Fruit fly (Drosophila melanogaster) whole organism, embryonic: ENCODE data around the gene kin17.

Source experiments
- Antp ChIP-seq: fragments of 200-800 bp; sonication (Bioruptor generic); optimal IDR thresholded peaks from 3 replicates; lab custom pipeline; 2016; ENCODE audit warnings: missing biosample characterization, missing genetic modification characterization
- Blimp-1 ChIP-seq: fragments of 200-800 bp; sonication (Bioruptor generic); optimal IDR thresholded peaks from 3 replicates; lab custom pipeline; 2018; ENCODE audit warnings: missing biosample characterization, missing genetic modification characterization, mild to moderate bottlenecking, moderate library complexity, missing genetic modification reagents
- CG10366 ChIP-seq: fragments of 200-800 bp; sonication (Bioruptor generic); IDR thresholded peaks from 2 replicates; pipeline ENCODE4 v1.3.6; 2022; ENCODE audit warnings: missing biosample characterization, missing genetic modification characterization
- CG10431 ChIP-seq: fragments of 200-800 bp; sonication (Bioruptor generic); optimal IDR thresholded peaks from 3 replicates; lab custom pipeline; 2018; ENCODE audit warnings: missing biosample characterization, mild to moderate bottlenecking, missing genetic modification characterization
- CG10543 ChIP-seq: fragments of 200-800 bp; sonication (Bioruptor generic); optimal IDR thresholded peaks from 3 replicates; lab custom pipeline; 2017; ENCODE audit warnings: missing biosample characterization, mild to moderate bottlenecking, missing genetic modification characterization, moderate library complexity
- CG10979 ChIP-seq: fragments of 200-800 bp; sonication (Bioruptor generic); optimal IDR thresholded peaks from 2 replicates; lab custom pipeline; 2018; ENCODE audit warnings: missing biosample characterization, mild to moderate bottlenecking, missing genetic modification characterization, moderate library complexity
- CG11085 ChIP-seq: fragments of 200-800 bp; sonication (Bioruptor generic); IDR thresholded peaks from 2 replicates; pipeline ENCODE4 v1.3.6; 2022; ENCODE audit warnings: missing biosample characterization, missing genetic modification characterization
- CG13424 ChIP-seq: fragments of 200-800 bp; sonication (Bioruptor generic); optimal IDR thresholded peaks from 2 replicates; lab custom pipeline; 2019; ENCODE audit warnings: missing biosample characterization, mild to moderate bottlenecking, missing genetic modification characterization, moderate library complexity
- CG14710 ChIP-seq: fragments of 200-800 bp; sonication (Bioruptor generic); optimal IDR thresholded peaks from 3 replicates; lab custom pipeline; 2019; ENCODE audit warnings: missing biosample characterization, mild to moderate bottlenecking, missing genetic modification characterization, moderate library complexity
- CG1602 ChIP-seq: fragments of 200-800 bp; sonication (Bioruptor generic); optimal IDR thresholded peaks from 3 replicates; lab custom pipeline; 2016; ENCODE audit warnings: missing biosample characterization, missing genetic modification characterization
- CG17829 ChIP-seq: fragments of 200-800 bp; optimal IDR thresholded peaks from 2 replicates; lab custom pipeline; 2019; ENCODE audit warnings: missing biosample characterization, mild to moderate bottlenecking, missing genetic modification characterization, moderate library complexity
- CG2129 ChIP-seq: fragments of 200-800 bp; sonication (Bioruptor generic); IDR thresholded peaks from 2 replicates; pipeline ENCODE4 v1.3.6; 2022; ENCODE audit warnings: missing biosample characterization, missing genetic modification characterization; ENCODE audit not compliant: partially characterized antibody
- CG2875 ChIP-seq: fragments of 200-800 bp; sonication (Bioruptor generic); optimal IDR thresholded peaks from 2 replicates; lab custom pipeline; 2017; ENCODE audit warnings: missing biosample characterization, mild to moderate bottlenecking, missing genetic modification characterization, missing genetic modification reagents
- CG31388 ChIP-seq: fragments of 200-800 bp; sonication (Bioruptor generic); optimal IDR thresholded peaks from 2 replicates; lab custom pipeline; 2016; ENCODE audit warnings: missing biosample characterization, missing genetic modification characterization
- CG4328 ChIP-seq: fragments of 200-800 bp; sonication (Bioruptor generic); optimal IDR thresholded peaks from 3 replicates; lab custom pipeline; 2017; ENCODE audit warnings: missing biosample characterization, missing genetic modification reagents, missing genetic modification characterization
- CG4707 ChIP-seq: fragments of 200-800 bp; sonication (Bioruptor generic); optimal IDR thresholded peaks from 2 replicates; lab custom pipeline; 2018; ENCODE audit warnings: missing biosample characterization, mild to moderate bottlenecking, missing genetic modification characterization, moderate library complexity
- CG6689 ChIP-seq: fragments of 200-800 bp; sonication (Bioruptor generic); IDR thresholded peaks from 2 replicates; pipeline ENCODE4 v1.3.6; 2022; ENCODE audit warnings: missing biosample characterization, missing genetic modification characterization
- CG7963 ChIP-seq: fragments of 200-800 bp; sonication (Bioruptor generic); IDR thresholded peaks from 3 replicates; pipeline ENCODE4 v1.3.6; 2022; ENCODE audit warnings: missing biosample characterization, missing genetic modification characterization; ENCODE audit not compliant: partially characterized antibody
- CG7987 ChIP-seq: fragments of 200-800 bp; sonication (Bioruptor generic); optimal IDR thresholded peaks from 2 replicates; lab custom pipeline; 2018; ENCODE audit warnings: missing biosample characterization, mild to moderate bottlenecking, missing genetic modification characterization, moderate library complexity
- CTCF ChIP-seq: fragments of 200-800 bp; sonication (Bioruptor generic); optimal IDR thresholded peaks from 2 replicates; lab custom pipeline; 2017; ENCODE audit warnings: missing biosample characterization, mild to moderate bottlenecking, missing genetic modification characterization, moderate library complexity
- CrebB ChIP-seq: fragments of 200-800 bp; sonication (Bioruptor generic); optimal IDR thresholded peaks from 3 replicates; lab custom pipeline; 2018; ENCODE audit warnings: missing biosample characterization, mild to moderate bottlenecking, missing genetic modification characterization
- Doc3 ChIP-seq: fragments of 200-800 bp; sonication (Bioruptor generic); IDR thresholded peaks from 3 replicates; pipeline ENCODE4 v1.3.6; 2022; ENCODE audit warnings: missing biosample characterization, missing genetic modification characterization; ENCODE audit not compliant: partially characterized antibody
- Elba2 ChIP-seq: fragments of 200-800 bp; sonication (Bioruptor generic); optimal IDR thresholded peaks from 3 replicates; lab custom pipeline; 2016; ENCODE audit warnings: missing biosample characterization, missing genetic modification characterization
- Ets65A ChIP-seq: fragments of 200-800 bp; sonication (Bioruptor generic); peaks from one replicate; lab custom pipeline; 2016; ENCODE audit warnings: missing biosample characterization, missing genetic modification characterization
- Gsc ChIP-seq: fragments of 200-800 bp; sonication (Bioruptor generic); IDR thresholded peaks from 2 replicates; pipeline ENCODE4 v1.3.6; 2022; ENCODE audit warnings: missing biosample characterization, missing genetic modification characterization
- HLH54F ChIP-seq: fragments of 200-800 bp; sonication (Bioruptor generic); optimal IDR thresholded peaks from 3 replicates; lab custom pipeline; 2016; ENCODE audit warnings: missing biosample characterization, missing genetic modification characterization
- Hr51 ChIP-seq, 2 experiments: fragments of 200-800 bp; sonication (Bioruptor generic); optimal IDR thresholded peaks; 2 replicates in 1 of 2; 3 replicates in 1 of 2; lab custom pipeline; 2016 to 2018; ENCODE audit warnings: missing biosample characterization in 2 of 2, missing genetic modification characterization in 2 of 2, mild to moderate bottlenecking in 1 of 2, moderate library complexity in 1 of 2
- Myb ChIP-seq: fragments of 200-800 bp; sonication (Bioruptor generic); optimal IDR thresholded peaks from 2 replicates; lab custom pipeline; 2016; ENCODE audit warnings: missing biosample characterization, missing genetic modification characterization
- Nf-YA ChIP-seq: fragments of 200-800 bp; sonication (Bioruptor generic); IDR thresholded peaks from 2 replicates; pipeline ENCODE4 v1.3.6; 2022; ENCODE audit warnings: missing biosample characterization, missing genetic modification characterization
- Ravus ChIP-seq: fragments of 200-800 bp; sonication (Bioruptor generic); IDR thresholded peaks from 2 replicates; pipeline ENCODE4 v1.3.6; 2022; ENCODE audit warnings: missing biosample characterization, missing genetic modification characterization
- ash1 ChIP-seq: fragments of 200-800 bp; sonication (Bioruptor generic); optimal IDR thresholded peaks from 2 replicates; lab custom pipeline; 2018; ENCODE audit warnings: missing biosample characterization, mild to moderate bottlenecking, missing genetic modification characterization
- ci ChIP-seq: fragments of 200-800 bp; sonication (Bioruptor generic); IDR thresholded peaks from 3 replicates; pipeline ENCODE4 v1.3.6; 2022; ENCODE audit warnings: missing biosample characterization, missing genetic modification characterization
- dmrt11E ChIP-seq: fragments of 200-800 bp; sonication (Bioruptor generic); optimal IDR thresholded peaks from 3 replicates; lab custom pipeline; 2018; ENCODE audit warnings: missing biosample characterization, mild to moderate bottlenecking, missing genetic modification characterization, moderate library complexity
- ftz-f1 ChIP-seq: fragments of 200-800 bp; sonication (Bioruptor generic); optimal IDR thresholded peaks from 2 replicates; lab custom pipeline; 2016; ENCODE audit warnings: missing biosample characterization, missing genetic modification characterization
- gcm ChIP-seq: fragments of 200-800 bp; sonication (Bioruptor generic); optimal IDR thresholded peaks from 2 replicates; lab custom pipeline; 2019; ENCODE audit warnings: missing biosample characterization, mild to moderate bottlenecking, missing genetic modification characterization, moderate library complexity
- gcm2 ChIP-seq: fragments of 200-800 bp; sonication (Bioruptor generic); optimal IDR thresholded peaks from 2 replicates; lab custom pipeline; 2016; ENCODE audit warnings: missing biosample characterization, missing genetic modification characterization
- grn ChIP-seq: fragments of 200-800 bp; sonication (Bioruptor generic); optimal IDR thresholded peaks from 3 replicates; lab custom pipeline; 2017; ENCODE audit warnings: missing biosample characterization, missing genetic modification characterization
- insv ChIP-seq, 2 experiments: fragments of 200-800 bp; sonication (Bioruptor generic); optimal IDR thresholded peaks; 3 replicates each; lab custom pipeline; 2016 to 2018; ENCODE audit warnings: missing biosample characterization in 2 of 2, missing genetic modification characterization in 2 of 2
- jing ChIP-seq: fragments of 200-800 bp; sonication (Bioruptor generic); optimal IDR thresholded peaks from 2 replicates; lab custom pipeline; 2018; ENCODE audit warnings: missing biosample characterization, mild to moderate bottlenecking, missing genetic modification characterization
- lmd ChIP-seq: fragments of 200-800 bp; sonication (Bioruptor generic); IDR thresholded peaks from 2 replicates; pipeline ENCODE4 v1.3.6; 2022; ENCODE audit warnings: missing biosample characterization, missing genetic modification characterization
- maf-S ChIP-seq: fragments of 200-800 bp; sonication (Bioruptor generic); optimal IDR thresholded peaks from 2 replicates; lab custom pipeline; 2016; ENCODE audit warnings: missing biosample characterization, missing genetic modification characterization
- mam ChIP-seq: fragments of 200-800 bp; sonication (Bioruptor generic); optimal IDR thresholded peaks from 3 replicates; lab custom pipeline; 2016; ENCODE audit warnings: missing biosample characterization, missing genetic modification characterization
- nerfin-1 ChIP-seq: fragments of 200-800 bp; sonication (Bioruptor generic); optimal IDR thresholded peaks from 3 replicates; lab custom pipeline; 2019; ENCODE audit warnings: missing biosample characterization, mild to moderate bottlenecking, missing genetic modification characterization, moderate library complexity
- nerfin-2 ChIP-seq: fragments of 200-800 bp; sonication (Bioruptor generic); IDR thresholded peaks from 2 replicates; pipeline ENCODE4 v1.3.6; 2022; ENCODE audit warnings: missing biosample characterization, missing genetic modification characterization; ENCODE audit not compliant: partially characterized antibody
- nom ChIP-seq: fragments of 200-800 bp; sonication (Bioruptor generic); optimal IDR thresholded peaks from 2 replicates; lab custom pipeline; 2017; ENCODE audit warnings: missing biosample characterization, missing genetic modification characterization, mild to moderate bottlenecking, moderate library complexity, missing genetic modification reagents
- onecut ChIP-seq: fragments of 200-800 bp; sonication (Bioruptor generic); IDR thresholded peaks from 2 replicates; pipeline ENCODE4 v1.3.6; 2022; ENCODE audit warnings: missing biosample characterization, missing genetic modification characterization
- psq ChIP-seq: fragments of 200-800 bp; sonication (Bioruptor generic); optimal IDR thresholded peaks from 2 replicates; lab custom pipeline; 2017; ENCODE audit warnings: missing biosample characterization, missing genetic modification characterization
- sisA ChIP-seq: fragments of 200-800 bp; sonication (Bioruptor generic); IDR thresholded peaks from 2 replicates; pipeline ENCODE4 v1.3.6; 2022; ENCODE audit warnings: missing biosample characterization, missing genetic modification characterization
- tll ChIP-seq, 2 experiments: fragments of 200-800 bp in 1 of 2; fragments of >200 bp in 1 of 2; sonication (Bioruptor generic) in 1 of 2; optimal IDR thresholded peaks; 2 replicates each; lab custom pipeline; 2017 to 2019; ENCODE audit warnings: missing biosample characterization in 2 of 2, missing genetic modification characterization in 2 of 2, mild to moderate bottlenecking in 1 of 2, moderate library complexity in 1 of 2
- vvl ChIP-seq: fragments of 200-800 bp; sonication (Bioruptor generic); IDR thresholded peaks from 2 replicates; pipeline ENCODE4 v1.3.6; 2022; ENCODE audit warnings: missing biosample characterization, missing genetic modification characterization
- zen2 ChIP-seq: fragments of 200-800 bp; sonication (Bioruptor generic); IDR thresholded peaks from 3 replicates; pipeline ENCODE4 v1.3.6; 2022; ENCODE audit warnings: missing biosample characterization, missing genetic modification characterization; ENCODE audit not compliant: partially characterized antibody

The kin17 gene

DNA sequence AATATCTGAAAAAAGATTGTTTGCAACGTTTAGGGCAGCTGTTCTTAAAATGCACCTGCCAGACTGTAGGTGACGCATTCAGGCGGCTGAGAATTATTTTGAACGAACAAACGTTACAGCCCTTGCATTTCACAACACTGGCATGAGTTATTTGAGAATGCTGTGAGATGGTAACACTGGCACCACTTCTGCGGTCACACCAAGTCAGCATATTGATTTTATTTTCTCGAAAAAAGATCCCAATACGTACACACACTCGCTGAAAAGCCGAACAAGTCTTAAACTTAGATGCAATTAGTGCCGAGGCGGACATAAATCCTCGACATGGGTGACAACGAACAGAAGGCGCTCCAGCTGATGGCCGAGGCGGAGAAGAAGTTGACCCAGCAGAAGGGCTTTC is 43.1 kb upstream of the kin17 start, which contains the start of gene alphaSnap (continued):
- TF ChIP-seq CG2129 (GFP tag; lab: Robert Waterston, UW) (no peak), Antp (GFP tag; lab: Kevin White, UChicago) (peak; percentile 41), tll (GFP tag; optimal IDR thresholded peaks at IDR 0.05; lab: Kevin White, UChicago) (peak in 1 of 2 experiments; percentile 41), HLH54F (peak; percentile 31), CG31388 (GFP tag; lab: Kevin White, UChicago) (no peak), onecut (peak; percentile 99), Doc3 (GFP tag; lab: Robert Waterston, UW) (0 out of 3 replicates have a peak, but pooled peaks have one; percentile 31), ci (GFP tag; lab: Robert Waterston, UW) (peak; percentile 50; the same call in 1 of the 3 replicates), dmrt11E (tag; lab: Kevin White, UChicago) (peak; percentile 8), CG2875 (GFP tag; lab: Kevin White, UChicago) (no peak), grn (no peak), CG10979 (tag; lab: Kevin White, UChicago) (peak; percentile 9), nerfin-2 (GFP tag; lab: Robert Waterston, UW) (no peak), CG7987 (GFP tag; lab: Kevin White, UChicago) (no peak), lmd (GFP tag; lab: Robert Waterston, UW) (no peak), mam (GFP tag; lab: Kevin White, UChicago) (peak; percentile 31), zen2 (GFP tag; lab: Robert Waterston, UW) (no peak), Elba2 (GFP tag; lab: Kevin White, UChicago) (peak; percentile 66), CG7963 (GFP tag; lab: Robert Waterston, UW) (no peak), Hr51 (GFP tag; optimal IDR thresholded peaks at IDR 0.05; lab: Kevin White, UChicago) (peak in 1 of 2 experiments; percentile 9), Nf-YA (GFP tag; lab: Robert Waterston, UW) (no peak), CTCF (GFP tag; lab: Kevin White, UChicago) (peak; percentile 68), Blimp-1 (no peak), CG14710 (tag; lab: Kevin White, UChicago) (peak; percentile 91), jing (GFP tag; lab: Kevin White, UChicago) (no peak), vvl (GFP tag; lab: Robert Waterston, UW) (peak; percentile 67; the same call in 1 of the 2 replicates), CG1602 (no peak), gcm2 (GFP tag; lab: Kevin White, UChicago) (no peak), Ets65A (GFP tag; lab: Kevin White, UChicago) (peak; percentile 92), nerfin-1 (tag; lab: Kevin White, UChicago) (peak; percentile 25), psq (GFP tag; lab: Kevin White, UChicago) (no peak), CG11085 (GFP tag; lab: Robert Waterston, UW) (no peak), CG10431 (no peak), Ravus (GFP tag; lab: Robert Waterston, UW) (no peak), insv (GFP tag; optimal IDR thresholded peaks at IDR 0.05; lab: Kevin White, UChicago) (peak in 1 of 2 experiments; percentile 49), ash1 (GFP tag; lab: Kevin White, UChicago) (no peak), Gsc (no peak), CG4328 (GFP tag; lab: Kevin White, UChicago) (no peak), CrebB (tag; lab: Kevin White, UChicago) (no peak), CG13424 (tag; lab: Kevin White, UChicago) (peak; percentile 11), ftz-f1 (no peak), CG10543 (GFP tag; lab: Kevin White, UChicago) (no peak), CG17829 (peak; percentile 54), CG4707 (GFP tag; lab: Kevin White, UChicago) (no peak), CG10366 (GFP tag; lab: Robert Waterston, UW) (0 out of 2 replicates have a peak, but pooled peaks have one; percentile 15), gcm (no peak), sisA (GFP tag; lab: Robert Waterston, UW) (no peak), CG6689 (GFP tag; lab: Robert Waterston, UW) (no peak), Myb (GFP tag; lab: Kevin White, UChicago) (peak; percentile 98), maf-S (GFP tag; lab: Kevin White, UChicago) (peak; percentile 14), nom (GFP tag; lab: Kevin White, UChicago) (peak; percentile 20)
